Worm (Caenorhabditis elegans): ENCODE measurements around the gene C34C12.6.

C34C12.6 gene

ce11 chrIII:3471403-3472053 is 10.9 kb upstream of the C34C12.6 start, which contains the start of gene rsu-1 (continued):
- TF ChIP-seq lin-11 (tag; optimal IDR thresholded peaks at IDR 0.05): no peak
- no peak for TF ChIP-seq unc-39 (tag; optimal IDR thresholded peaks at IDR 0.05)
- TF ChIP-seq alr-1 (tag; optimal IDR thresholded peaks at IDR 0.05): no peak
- TF ChIP-seq nhr-12 (tag; optimal IDR thresholded peaks at IDR 0.05): no peak
- no peak for TF ChIP-seq ceh-16 (tag; optimal IDR thresholded peaks at IDR 0.05)
- peak; percentile 78 for TF ChIP-seq fos-1 (tag; optimal IDR thresholded peaks at IDR 0.05)
- no peak for TF ChIP-seq mdl-1 (tag; optimal IDR thresholded peaks at IDR 0.05)
- peak; percentile 85 for TF ChIP-seq F13H6.1 (tag; optimal IDR thresholded peaks at IDR 0.05)
- TF ChIP-seq ztf-4 (tag; optimal IDR thresholded peaks at IDR 0.05): no peak
- TF ChIP-seq snpc-4 (tag; optimal IDR thresholded peaks at IDR 0.05): no peak
- TF ChIP-seq zag-1 (tag; optimal IDR thresholded peaks at IDR 0.05): no peak
- TF ChIP-seq nhr-23 (tag; optimal IDR thresholded peaks at IDR 0.05): no peak
- TF ChIP-seq ceh-82 (tag; optimal IDR thresholded peaks at IDR 0.05): no peak
- TF ChIP-seq Y55F3AM.14 (GFP tag; optimal IDR thresholded peaks at IDR 0.05): no peak
- peak; percentile 28 for TF ChIP-seq egl-27 (tag; optimal IDR thresholded peaks at IDR 0.05)
- no peak for TF ChIP-seq mab-5 (tag; optimal IDR thresholded peaks at IDR 0.05)
- TF ChIP-seq lin-13 (GFP tag; optimal IDR thresholded peaks at IDR 0.05): peak; percentile 19
- TF ChIP-seq nhr-11 (tag; optimal IDR thresholded peaks at IDR 0.05): no peak
- peak; percentile 72 for TF ChIP-seq nhr-25 (tag; optimal IDR thresholded peaks at IDR 0.05)
- TF ChIP-seq sem-4 (tag; optimal IDR thresholded peaks at IDR 0.05): peak; percentile 34
- peak; percentile 74 for TF ChIP-seq blmp-1 (tag; optimal IDR thresholded peaks at IDR 0.05; ENCODE audit: insufficient read depth)
- no peak for TF ChIP-seq peb-1 (tag; optimal IDR thresholded peaks at IDR 0.05)
- TF ChIP-seq nhr-77 (tag; optimal IDR thresholded peaks at IDR 0.05): no peak
- peak; percentile 75 for TF ChIP-seq C34F6.9 (tag; optimal IDR thresholded peaks at IDR 0.05)
- TF ChIP-seq sma-9 (GFP tag; optimal IDR thresholded peaks at IDR 0.05): peak; percentile 59
- TF ChIP-seq sma-9 (tag; optimal IDR thresholded peaks at IDR 0.05): no peak

DNA sequence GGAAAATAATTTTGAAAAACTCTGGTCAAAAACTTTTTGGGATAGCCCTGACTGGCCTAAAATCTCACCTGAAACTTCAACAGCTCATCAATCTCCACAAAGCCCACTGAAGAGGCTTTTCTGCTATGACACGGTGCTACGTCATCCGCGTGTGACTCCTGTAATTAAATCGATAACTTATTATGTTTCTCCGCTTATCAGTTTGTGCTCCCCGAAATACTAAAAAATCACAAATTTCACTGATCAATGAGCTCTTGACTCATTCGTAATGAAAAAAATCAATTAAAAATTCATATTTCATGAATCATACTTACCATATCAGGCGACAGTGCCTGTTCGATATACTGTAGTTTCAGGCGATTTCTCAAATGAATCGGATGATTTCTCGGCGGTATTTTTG is 7.4 kb upstream of the C34C12.6 start:
- TF ChIP-seq fos-1 (tag; optimal IDR thresholded peaks at IDR 0.05) (peak; percentile 79), ztf-1 (GFP tag; conservative IDR thresholded peaks at IDR 0.05) (no peak)

DNA sequence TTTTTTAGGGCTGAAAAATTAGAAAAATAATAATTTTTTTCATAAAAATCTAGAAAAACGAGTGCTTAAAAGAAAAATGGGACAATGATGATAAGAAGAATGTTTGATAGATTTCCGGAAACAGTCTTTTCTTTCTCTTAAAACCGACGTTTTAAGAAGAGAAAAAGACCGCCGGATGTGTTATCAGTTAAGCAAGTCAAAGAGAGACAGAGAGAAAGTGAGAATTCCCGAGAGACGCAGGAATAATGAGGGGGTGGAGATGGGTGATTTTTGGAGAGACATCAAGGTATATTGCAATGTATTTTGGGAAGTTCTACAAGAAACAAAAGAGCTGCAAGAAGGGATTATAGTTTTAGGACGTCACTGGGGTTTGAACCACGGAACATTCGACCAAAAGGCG is 6.9 kb upstream of the C34C12.6 start, which contains the start of gene C34C12.9:
Gene C34C12.9 (minus strand): TSS at position 16 of the 400 bp plus-strand sequence.
- TF ChIP-seq sma-9 (GFP tag; optimal IDR thresholded peaks at IDR 0.05) (no peak), sma-9 (tag; optimal IDR thresholded peaks at IDR 0.05) (no peak), ceh-82 (tag; optimal IDR thresholded peaks at IDR 0.05) (no peak), sma-3 (GFP tag; optimal IDR thresholded peaks at IDR 0.05) (no peak), lin-39 (tag; optimal IDR thresholded peaks at IDR 0.05) (no peak), fos-1 (tag; optimal IDR thresholded peaks at IDR 0.05) (no peak)

- TF ChIP-seq nhr-11 (tag; optimal IDR thresholded peaks at IDR 0.05) (no peak), nhr-6 (tag; optimal IDR thresholded peaks at IDR 0.05) (no peak), crh-2 (tag; optimal IDR thresholded peaks at IDR 0.05) (no peak), lin-39 (tag; optimal IDR thresholded peaks at IDR 0.05) (no peak), ZK546.5 (tag; optimal IDR thresholded peaks at IDR 0.05) (no peak), lsy-2 (tag; optimal IDR thresholded peaks at IDR 0.05) (peak in 1 of 2 experiments; percentile 39), gmeb-1 (tag; optimal IDR thresholded peaks at IDR 0.05) (peak; percentile 0), lin-13 (GFP tag; optimal IDR thresholded peaks at IDR 0.05) (no peak), unc-55 (GFP tag; optimal IDR thresholded peaks at IDR 0.05) (peak; percentile 29), unc-39 (tag; optimal IDR thresholded peaks at IDR 0.05) (no peak), C34F6.9 (tag; optimal IDR thresholded peaks at IDR 0.05) (peak; percentile 6), zag-1 (tag; optimal IDR thresholded peaks at IDR 0.05) (no peak), peb-1 (tag; optimal IDR thresholded peaks at IDR 0.05) (no peak), sma-3 (GFP tag; optimal IDR thresholded peaks at IDR 0.05) (peak; percentile 60), fos-1 (tag; optimal IDR thresholded peaks at IDR 0.05) (no peak)
These were observed 6.1 kb upstream of the C34C12.6 start for ce11 chrIII:3476245-3476644.

DNA sequence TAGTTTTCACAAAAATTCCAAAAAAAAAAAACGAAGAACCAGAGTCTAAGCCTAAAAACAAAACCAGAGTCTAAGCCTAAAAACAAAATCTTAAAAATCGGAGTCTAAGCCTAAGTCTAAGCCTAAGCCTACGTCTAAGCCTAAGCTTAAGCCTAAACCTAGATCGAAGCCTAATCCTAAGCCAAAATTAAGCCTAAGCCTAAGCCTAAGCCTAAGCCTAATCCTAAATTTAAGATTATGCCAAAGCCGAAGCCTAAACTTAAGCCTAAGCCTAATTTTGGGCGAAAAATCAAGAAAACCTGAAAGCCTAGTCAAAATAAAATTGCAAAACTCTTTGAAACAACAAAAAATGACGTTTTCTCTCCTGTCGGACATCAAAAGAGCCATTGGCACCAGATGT is 5.0 kb upstream of the C34C12.6 start:
- no peak for TF ChIP-seq sem-4 (tag; optimal IDR thresholded peaks at IDR 0.05)
- no peak for TF ChIP-seq lin-11 (tag; optimal IDR thresholded peaks at IDR 0.05)
- TF ChIP-seq egl-27 (tag; optimal IDR thresholded peaks at IDR 0.05): no peak
- no peak for TF ChIP-seq nhr-12 (tag; optimal IDR thresholded peaks at IDR 0.05)
- no peak for TF ChIP-seq ztf-11 (tag; optimal IDR thresholded peaks at IDR 0.05)
- TF ChIP-seq ztf-4 (tag; optimal IDR thresholded peaks at IDR 0.05): no peak
- no peak for TF ChIP-seq peb-1 (tag; optimal IDR thresholded peaks at IDR 0.05)
- no peak for TF ChIP-seq R02D3.7 (tag; optimal IDR thresholded peaks at IDR 0.05)
- no peak for TF ChIP-seq crh-2 (tag; optimal IDR thresholded peaks at IDR 0.05)
- TF ChIP-seq nhr-21 (tag; optimal IDR thresholded peaks at IDR 0.05): no peak
- TF ChIP-seq ceh-82 (tag; optimal IDR thresholded peaks at IDR 0.05): no peak
- no peak for TF ChIP-seq fos-1 (tag; optimal IDR thresholded peaks at IDR 0.05)
- no peak for TF ChIP-seq mdl-1 (tag; optimal IDR thresholded peaks at IDR 0.05)
- no peak for TF ChIP-seq blmp-1 (tag; optimal IDR thresholded peaks at IDR 0.05; ENCODE audit: insufficient read depth)
- TF ChIP-seq nhr-25 (tag; optimal IDR thresholded peaks at IDR 0.05): no peak
